Worm (Caenorhabditis elegans) whole organism, L2 larva: Measurements from ENCODE around the gene rsp-6.

Experiments used
- F13H6.1 ChIP-seq: sonication (generic microtip); optimal IDR thresholded peaks from 2 replicates; lab custom pipeline; 2016; ENCODE audit warnings: missing genetic modification characterization, missing compliant biosample characterization
- R02D3.7 ChIP-seq: fragments of 150-350 bp; optimal IDR thresholded peaks from 2 replicates; lab custom pipeline; 2014; ENCODE audit warnings: missing biosample characterization, missing genetic modification characterization
- Y55F3AM.14 ChIP-seq: fragments of 200-800 bp; sonication (Bioruptor generic); optimal IDR thresholded peaks from 2 replicates; lab custom pipeline; 2018; ENCODE audit warnings: mild to moderate bottlenecking, missing genetic modification characterization, missing compliant biosample characterization
- ZK546.5 ChIP-seq: sonication (generic microtip); optimal IDR thresholded peaks from 2 replicates; lab custom pipeline; 2017; ENCODE audit warnings: missing biosample characterization, missing genetic modification characterization
- alr-1 ChIP-seq: fragments of 150-350 bp; optimal IDR thresholded peaks from 2 replicates; lab custom pipeline; 2014; ENCODE audit warnings: missing biosample characterization, missing genetic modification characterization
- blmp-1 ChIP-seq: sonication (generic microtip); optimal IDR thresholded peaks from 2 replicates; lab custom pipeline; 2017; ENCODE audit warnings: missing genetic modification characterization, mild to moderate bottlenecking, missing compliant biosample characterization, antibody characterized with exemption, moderate library complexity; ENCODE audit not compliant: insufficient read depth
- ceh-16 ChIP-seq: fragments of 150-350 bp; optimal IDR thresholded peaks from 2 replicates; lab custom pipeline; 2014; ENCODE audit warnings: missing biosample characterization, missing genetic modification characterization
- ceh-82 ChIP-seq: fragments of 150-350 bp; optimal IDR thresholded peaks from 2 replicates; lab custom pipeline; 2014; ENCODE audit warnings: missing biosample characterization, missing genetic modification characterization
- crh-2 ChIP-seq: sonication (generic microtip); optimal IDR thresholded peaks from 2 replicates; lab custom pipeline; 2017; ENCODE audit warnings: missing biosample characterization, missing genetic modification characterization
- dmd-4 ChIP-seq: sonication (generic microtip); optimal IDR thresholded peaks from 2 replicates; lab custom pipeline; 2017; ENCODE audit warnings: missing biosample characterization, missing genetic modification characterization
- egl-27 ChIP-seq: sonication (generic microtip); optimal IDR thresholded peaks from 3 replicates; lab custom pipeline; 2017; ENCODE audit warnings: missing biosample characterization, missing genetic modification reagents, missing genetic modification characterization
- elt-1 ChIP-seq: fragments of 150-350 bp; optimal IDR thresholded peaks from 2 replicates; lab custom pipeline; 2014; ENCODE audit warnings: missing biosample characterization, missing genetic modification characterization
- fos-1 ChIP-seq: fragments of 150-350 bp; optimal IDR thresholded peaks from 2 replicates; lab custom pipeline; 2014; ENCODE audit warnings: missing biosample characterization, missing genetic modification characterization
- lin-39 ChIP-seq: fragments of 150-350 bp; optimal IDR thresholded peaks from 2 replicates; lab custom pipeline; 2014; ENCODE audit warnings: missing biosample characterization, missing genetic modification reagents, missing genetic modification characterization
- lsy-2 ChIP-seq, 2 experiments: fragments of 150-350 bp in 1 of 2; sonication (generic microtip) in 1 of 2; optimal IDR thresholded peaks; 2 replicates each; lab custom pipeline; 2014 to 2017; ENCODE audit warnings: missing biosample characterization in 2 of 2, missing genetic modification characterization in 2 of 2
- mab-5 ChIP-seq: fragments of 150-350 bp; optimal IDR thresholded peaks from 2 replicates; lab custom pipeline; 2014; ENCODE audit warnings: missing biosample characterization, missing genetic modification characterization
- mbf-1 ChIP-seq: sonication (generic microtip); optimal IDR thresholded peaks from 2 replicates; lab custom pipeline; 2017; ENCODE audit warnings: missing biosample characterization, missing genetic modification characterization
- nhr-10 ChIP-seq: sonication (generic microtip); optimal IDR thresholded peaks from 2 replicates; lab custom pipeline; 2017; ENCODE audit warnings: missing biosample characterization, missing genetic modification characterization
- nhr-11 ChIP-seq: fragments of 150-350 bp; optimal IDR thresholded peaks from 2 replicates; lab custom pipeline; 2014; ENCODE audit warnings: missing biosample characterization, missing genetic modification characterization
- nhr-129 ChIP-seq: fragments of 150-350 bp; optimal IDR thresholded peaks from 2 replicates; lab custom pipeline; 2014; ENCODE audit warnings: missing biosample characterization, missing genetic modification characterization
- nhr-21 ChIP-seq: fragments of 150-350 bp; optimal IDR thresholded peaks from 2 replicates; lab custom pipeline; 2014; ENCODE audit warnings: missing biosample characterization, missing genetic modification characterization
- nhr-23 ChIP-seq: fragments of 150-350 bp; optimal IDR thresholded peaks from 2 replicates; lab custom pipeline; 2014; ENCODE audit warnings: missing biosample characterization, missing genetic modification reagents, missing genetic modification characterization
- nhr-6 ChIP-seq: fragments of 150-350 bp; optimal IDR thresholded peaks from 2 replicates; lab custom pipeline; 2014; ENCODE audit warnings: missing biosample characterization, missing genetic modification characterization
- nhr-77 ChIP-seq: fragments of 150-350 bp; optimal IDR thresholded peaks from 2 replicates; lab custom pipeline; 2014; ENCODE audit warnings: missing biosample characterization, missing genetic modification characterization
- sem-4 ChIP-seq: fragments of 150-350 bp; optimal IDR thresholded peaks from 2 replicates; lab custom pipeline; 2014; ENCODE audit warnings: missing biosample characterization, missing genetic modification reagents, missing genetic modification characterization
- skn-1 ChIP-seq: sonication (generic microtip); optimal IDR thresholded peaks from 2 replicates; lab custom pipeline; 2017; ENCODE audit warnings: missing biosample characterization, missing genetic modification characterization
- sma-3 ChIP-seq: sonication (generic microtip); optimal IDR thresholded peaks from 2 replicates; lab custom pipeline; 2016; ENCODE audit warnings: missing genetic modification reagents, missing genetic modification characterization, missing compliant biosample characterization
- sma-9 ChIP-seq, 2 experiments: fragments of 150-350 bp in 1 of 2; sonication (generic microtip) in 1 of 2; optimal IDR thresholded peaks; 2 replicates each; lab custom pipeline; 2014 to 2016; ENCODE audit warnings: missing genetic modification characterization in 2 of 2, mild to moderate bottlenecking in 1 of 2, missing biosample characterization in 1 of 2, missing compliant biosample characterization in 1 of 2, missing genetic modification reagents in 1 of 2, moderate library complexity in 1 of 2
- snpc-4 ChIP-seq: fragments of 150-350 bp; optimal IDR thresholded peaks from 2 replicates; lab custom pipeline; 2014; ENCODE audit warnings: missing biosample characterization, missing genetic modification characterization
- unc-39 ChIP-seq: fragments of 150-350 bp; optimal IDR thresholded peaks from 2 replicates; lab custom pipeline; 2014; ENCODE audit warnings: missing biosample characterization, missing genetic modification characterization
- ztf-1 ChIP-seq: fragments of 200-800 bp; sonication (Bioruptor generic); conservative IDR thresholded peaks from 2 replicates; pipeline ENCODE4 v1.3.6; 2022; ENCODE audit warnings: missing genetic modification characterization, missing compliant biosample characterization
- ztf-11 ChIP-seq: sonication (generic microtip); optimal IDR thresholded peaks from 2 replicates; lab custom pipeline; 2017; ENCODE audit warnings: missing biosample characterization, missing genetic modification characterization
- ztf-4 ChIP-seq: fragments of 150-350 bp; optimal IDR thresholded peaks from 2 replicates; lab custom pipeline; 2014; ENCODE audit warnings: missing biosample characterization, missing genetic modification characterization

The rsp-6 gene

ce11 chrIV:7754114-7754513, 36.9 kb downstream of the rsp-6 start:
- TF ChIP-seq elt-1 (tag; lab: Kevin White, UChicago) (no peak), sma-3 (no peak), ZK546.5 (tag; lab: Kevin White, UChicago) (no peak), nhr-77 (no peak), dmd-4 (tag; lab: Kevin White, UChicago) (no peak), nhr-10 (tag; lab: Kevin White, UChicago) (no peak), snpc-4 (no peak)

DNA sequence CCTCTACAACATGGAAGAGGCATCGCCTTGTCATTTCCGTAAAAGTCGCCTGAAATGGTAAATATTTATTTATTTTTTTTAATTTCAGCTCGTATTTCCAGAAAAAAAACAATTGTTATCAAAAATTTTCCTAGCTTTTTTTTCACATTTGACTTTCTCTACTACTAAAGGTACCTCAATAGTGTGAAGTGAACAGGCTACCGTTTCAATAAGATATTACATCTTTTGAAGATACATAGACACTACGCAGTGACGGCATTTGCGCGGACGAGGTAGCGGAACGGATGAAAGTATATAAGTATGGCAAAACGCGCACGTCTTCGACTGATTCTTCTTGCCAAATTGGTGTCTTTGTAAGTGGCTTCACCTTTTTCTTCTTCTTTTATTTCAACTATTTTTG, 37.9 kb downstream of the rsp-6 start, which contains the start of gene col-14:
TSS of gene col-14 (plus strand) at position 301 of the 400 bp plus-strand sequence.
- TF ChIP-seq nhr-129 (tag; lab: Kevin White, UChicago) (no peak), Y55F3AM.14 (GFP tag; lab: Kevin White, UChicago) (no peak), mab-5 (tag; lab: Kevin White, UChicago) (no peak), ZK546.5 (tag; lab: Kevin White, UChicago) (no peak), snpc-4 (no peak), nhr-21 (tag; lab: Kevin White, UChicago) (no peak), sma-3 (no peak), unc-39 (tag; lab: Kevin White, UChicago) (no peak), F13H6.1 (tag; lab: Kevin White, UChicago) (no peak), lin-39 (tag; lab: Kevin White, UChicago) (no peak), R02D3.7 (tag; lab: Kevin White, UChicago) (no peak), nhr-77 (no peak)
- TF ChIP-seq, all 48 proteins: peak for 0

- TF ChIP-seq ceh-16 (tag; lab: Kevin White, UChicago) (no peak), lsy-2 (tag; optimal IDR thresholded peaks at IDR 0.05; lab: Kevin White, UChicago) (no peak), alr-1 (tag; lab: Kevin White, UChicago) (no peak), egl-27 (tag; lab: Kevin White, UChicago) (no peak), ztf-4 (no peak), sma-9 (GFP tag; optimal IDR thresholded peaks at IDR 0.05; lab: Kevin White, UChicago) (peak; percentile 38), sma-9 (tag; optimal IDR thresholded peaks at IDR 0.05; lab: Kevin White, UChicago) (no peak), dmd-4 (tag; lab: Kevin White, UChicago) (no peak), crh-2 (peak; percentile 54), fos-1 (tag; lab: Kevin White, UChicago) (peak; percentile 83), nhr-23 (tag; lab: Kevin White, UChicago) (no peak), mbf-1 (tag; lab: Kevin White, UChicago) (no peak), sma-3 (no peak), nhr-10 (tag; lab: Kevin White, UChicago) (no peak)
These were observed 43.2 kb downstream of the rsp-6 start, which contains the start of gene klo-1 for ce11 chrIV:7747838-7748237. Gene klo-1, minus strand, starts transcription at chrIV:7748225.

ce11 chrIV:7743539-7743938, 47.5 kb downstream of the rsp-6 start, which contains the start of gene npr-35:
Gene npr-35, plus strand, starts transcription at chrIV:7743839.
- TF ChIP-seq nhr-6 (tag; lab: Kevin White, UChicago), result no peak
- TF ChIP-seq ztf-11 (tag; lab: Kevin White, UChicago), result no peak
- no peak for TF ChIP-seq mab-5 (tag; lab: Kevin White, UChicago)
- TF ChIP-seq ztf-4, result no peak
- no peak for TF ChIP-seq ceh-82 (tag; lab: Kevin White, UChicago)
- no peak for TF ChIP-seq sma-3
- TF ChIP-seq blmp-1 (tag; lab: Kevin White, UChicago), result no peak
- no peak for TF ChIP-seq dmd-4 (tag; lab: Kevin White, UChicago)
- no peak for TF ChIP-seq sem-4 (tag; lab: Kevin White, UChicago)
- TF ChIP-seq nhr-11 (tag; lab: Kevin White, UChicago), result no peak
- TF ChIP-seq R02D3.7 (tag; lab: Kevin White, UChicago), result no peak
- no peak for TF ChIP-seq Y55F3AM.14 (GFP tag; lab: Kevin White, UChicago)
- no peak for TF ChIP-seq nhr-77
- TF ChIP-seq skn-1, result no peak
- no peak for TF ChIP-seq ztf-1 (GFP tag; lab: Robert Waterston, UW)
- TF ChIP-seq snpc-4, result no peak
